Fruit fly (Drosophila melanogaster) S2 (cell line): ENCODE results near the gene cv-c.

ENCODE experiments used
- CG8478 ChIP-seq: fragments of >200 bp; optimal IDR thresholded peaks from 2 replicates; lab custom pipeline; 2018
- CTCF ChIP-seq, 2 experiments: fragments of >200 bp; optimal IDR thresholded peaks; 2 replicates each; lab custom pipeline; 2018

dm6 chr3R:14387840-14388239 is 93.7 kb downstream of the cv-c start:
- TF ChIP-seq CG8478 (lab: Kevin White, UChicago) (no peak), CTCF (optimal IDR thresholded peaks at IDR 0.05; lab: Kevin White, UChicago) (no peak)
